Worm (Caenorhabditis elegans): Measurements from ENCODE around the gene Y53C12A.6.

ce11 chrII:9724464-9724863, 6.7 kb upstream of the Y53C12A.6 start, which contains the start of gene cutl-2:
- TF ChIP-seq nhr-76 (tag; optimal IDR thresholded peaks at IDR 0.05) (no peak), sdz-12 (GFP tag; optimal IDR thresholded peaks at IDR 0.05) (no peak), dmd-6 (GFP tag; IDR thresholded peaks at IDR 0.05) (no peak), lir-3 (tag; optimal IDR thresholded peaks at IDR 0.05) (no peak)
